Worm (Caenorhabditis elegans): ENCODE results near the gene nbet-1.
"Not testable (repeated sequence)": the region's sequence is repeated elsewhere in the genome, so short reads cannot be mapped to it uniquely, and the experiment has no call there.

nbet-1 gene

DNA sequence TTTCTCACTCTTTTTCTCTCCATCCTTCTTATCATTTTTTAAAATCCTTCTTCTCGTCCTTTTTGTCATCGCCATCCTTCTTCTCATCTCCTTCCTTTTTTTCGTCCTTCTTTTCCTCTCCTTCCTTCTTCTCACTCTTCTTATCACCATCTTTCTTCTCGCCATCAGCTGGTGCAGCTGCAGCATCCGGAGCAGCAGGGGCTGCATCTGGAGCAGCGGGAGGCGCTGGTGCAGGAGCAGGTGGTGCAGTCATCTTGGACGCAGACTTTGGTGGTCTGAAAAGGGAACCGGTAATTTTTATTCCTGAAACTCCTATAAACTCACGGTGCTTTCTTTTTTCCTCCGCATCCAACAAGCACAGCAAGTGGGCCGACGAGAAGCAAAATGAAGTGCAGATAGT is 12.4 kb downstream of the nbet-1 start:
- TF ChIP-seq klf-2 (GFP tag; conservative IDR thresholded peaks at IDR 0.05), result no peak
- TF ChIP-seq T22C8.4 (GFP tag; IDR thresholded peaks at IDR 0.05), result no peak
- TF ChIP-seq ztf-29 (GFP tag; IDR thresholded peaks at IDR 0.05), result no peak
- no peak for TF ChIP-seq cog-1 (tag; optimal IDR thresholded peaks at IDR 0.05)
- TF ChIP-seq tab-1 (GFP tag; IDR thresholded peaks at IDR 0.05), result no peak

DNA sequence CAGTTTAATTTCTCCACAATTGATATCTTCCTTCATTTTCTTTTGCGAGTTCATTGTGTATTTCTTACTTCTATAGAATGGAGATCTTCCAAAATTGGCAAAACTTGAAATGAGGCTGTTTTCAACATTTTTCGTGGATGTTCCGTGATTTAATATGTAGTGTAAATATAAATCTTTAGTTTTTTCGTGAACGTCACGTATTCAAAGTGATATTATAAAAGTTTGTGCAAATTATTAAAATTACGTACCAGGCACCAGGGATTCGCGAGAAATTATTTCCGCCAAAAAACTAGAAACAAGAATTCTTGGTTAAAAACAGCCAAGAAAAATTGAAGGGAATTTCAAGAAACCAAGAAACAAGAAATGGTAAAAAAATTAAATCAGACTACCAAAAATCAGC is 14.9 kb downstream of the nbet-1 start, which contains the start of gene Y59E9AL.8:
Gene Y59E9AL.8, minus strand, starts transcription at position 101 of the 400 bp plus-strand sequence.
- TF ChIP-seq T22C8.4 (GFP tag; IDR thresholded peaks at IDR 0.05) (no peak), flt-1 (GFP tag; IDR thresholded peaks at IDR 0.05) (no peak), cog-1 (tag; optimal IDR thresholded peaks at IDR 0.05) (no peak), klf-2 (GFP tag; conservative IDR thresholded peaks at IDR 0.05) (no peak), tab-1 (GFP tag; IDR thresholded peaks at IDR 0.05) (no peak), ztf-23 (GFP tag; IDR thresholded peaks at IDR 0.05) (no peak), ref-1 (GFP tag; conservative IDR thresholded peaks at IDR 0.05) (no peak), ztf-29 (GFP tag; IDR thresholded peaks at IDR 0.05) (no peak), med-1 (GFP tag; optimal IDR thresholded peaks at IDR 0.05; ENCODE audit: insufficient read depth) (no peak)

DNA sequence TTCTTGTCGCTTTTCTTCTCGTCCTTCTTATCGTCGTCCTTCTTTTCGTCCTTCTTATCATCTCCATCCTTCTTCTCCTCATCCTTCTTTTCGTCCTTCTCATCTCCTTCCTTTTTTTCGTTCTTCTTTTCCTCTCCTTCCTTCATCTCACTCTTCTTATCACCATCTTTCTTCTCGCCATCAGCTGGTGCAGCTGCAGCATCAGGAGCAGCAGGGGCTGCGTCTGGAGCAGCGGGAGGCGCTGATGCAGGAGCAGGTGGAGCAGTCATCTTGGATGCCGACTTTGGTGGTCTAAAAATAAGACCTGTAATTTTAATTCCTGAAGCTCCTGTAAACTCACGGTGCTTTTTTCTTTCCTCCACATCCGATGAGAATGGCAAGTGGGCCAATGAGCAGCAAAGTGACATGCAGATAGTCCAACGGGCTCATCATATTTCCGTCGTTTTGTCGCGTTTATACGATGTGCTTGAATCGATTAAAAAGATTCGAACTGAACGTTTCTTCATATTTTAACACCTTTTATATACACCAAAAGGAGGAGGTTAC is 16.0 kb downstream of the nbet-1 start, which contains the start of gene cylc-1:
Gene cylc-1, minus strand, starts transcription at position 496 of the 546 bp plus-strand sequence.
- TF ChIP-seq ztf-29 (GFP tag; IDR thresholded peaks at IDR 0.05); ref-1 (GFP tag; conservative IDR thresholded peaks at IDR 0.05); med-1 (GFP tag; optimal IDR thresholded peaks at IDR 0.05; ENCODE audit: insufficient read depth): not testable (repeated sequence)

DNA sequence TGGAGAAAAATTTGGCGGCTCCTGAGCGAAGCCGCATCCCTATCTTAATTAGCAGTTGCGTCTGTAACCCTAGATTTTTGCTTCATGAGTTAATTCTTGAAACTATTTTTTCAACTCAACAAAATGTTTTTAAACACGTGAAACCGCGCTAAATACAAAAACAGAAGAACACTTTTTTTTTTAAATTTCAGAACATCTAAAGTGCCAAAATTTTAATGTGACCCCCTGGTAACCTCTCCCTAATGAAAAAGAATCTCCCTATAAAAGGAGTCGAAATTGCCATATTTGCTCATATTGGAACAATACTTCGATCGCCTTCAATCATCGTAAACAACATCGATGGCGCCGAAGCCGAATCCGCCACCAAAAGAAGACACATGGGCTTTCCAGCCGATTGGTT is 17.3 kb downstream of the nbet-1 start, which contains the start of gene nsph-4.1:
Gene nsph-4.1, plus strand, starts transcription at position 301 of the 400 bp plus-strand sequence.
- TF ChIP-seq cog-1 (tag; optimal IDR thresholded peaks at IDR 0.05); med-1 (GFP tag; optimal IDR thresholded peaks at IDR 0.05; ENCODE audit: insufficient read depth); flt-1 (GFP tag; IDR thresholded peaks at IDR 0.05): not testable (repeated sequence)

DNA sequence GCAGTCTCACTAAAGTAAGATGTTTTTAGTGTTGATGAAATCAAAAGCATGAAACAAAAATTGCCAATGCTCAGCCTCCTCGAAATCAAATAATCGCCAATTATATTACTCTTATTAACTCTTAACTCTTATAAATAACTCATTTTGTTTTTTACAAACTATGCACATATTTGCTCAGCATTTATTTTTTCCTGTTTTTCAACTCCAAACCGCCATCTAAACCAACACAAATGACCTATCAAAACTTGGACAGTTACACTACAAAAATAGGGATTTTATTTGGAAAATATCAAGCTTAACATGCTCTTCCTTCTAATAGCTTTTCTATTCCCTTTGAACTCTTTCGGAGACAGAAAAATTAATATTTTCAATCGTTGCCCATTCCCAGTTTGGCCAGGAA is 19.3 kb downstream of the nbet-1 start, which contains the start of gene thn-6:
Gene thn-6, plus strand, starts transcription at position 301 of the 400 bp plus-strand sequence.
- TF ChIP-seq ztf-29 (GFP tag; IDR thresholded peaks at IDR 0.05), result no peak
- no peak for TF ChIP-seq tab-1 (GFP tag; IDR thresholded peaks at IDR 0.05)
- TF ChIP-seq ztf-23 (GFP tag; IDR thresholded peaks at IDR 0.05), result no peak
- TF ChIP-seq cog-1 (tag; optimal IDR thresholded peaks at IDR 0.05), result no peak
- TF ChIP-seq ref-1 (GFP tag; conservative IDR thresholded peaks at IDR 0.05), result no peak
- no peak for TF ChIP-seq flt-1 (GFP tag; IDR thresholded peaks at IDR 0.05)
- no peak for TF ChIP-seq med-1 (GFP tag; optimal IDR thresholded peaks at IDR 0.05; ENCODE audit: insufficient read depth)
- no peak for TF ChIP-seq klf-2 (GFP tag; conservative IDR thresholded peaks at IDR 0.05)
- no peak for TF ChIP-seq T22C8.4 (GFP tag; IDR thresholded peaks at IDR 0.05)

DNA sequence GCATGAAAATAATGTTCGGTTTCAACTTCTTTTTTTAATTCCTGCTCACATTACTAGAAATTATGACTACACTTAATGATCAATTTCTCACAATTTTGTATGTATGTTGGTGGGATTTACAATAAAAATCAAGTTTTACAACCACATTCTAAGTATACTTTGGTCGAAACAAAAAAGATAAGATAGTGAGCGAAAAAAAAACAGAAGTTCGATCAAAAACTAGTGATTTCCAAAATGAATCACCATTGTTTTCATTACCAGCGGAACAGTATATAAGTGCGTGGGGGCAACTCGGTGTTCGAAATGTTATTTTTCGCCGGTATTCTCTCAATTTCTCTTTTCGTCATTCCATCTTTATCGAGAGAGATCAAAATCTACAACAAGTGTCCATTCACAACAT is 21.2 kb downstream of the nbet-1 start, which contains the start of gene thn-5:
Gene thn-5, plus strand, starts transcription at position 301 of the 400 bp plus-strand sequence.
- TF ChIP-seq ztf-23 (GFP tag; IDR thresholded peaks at IDR 0.05), result no peak
- no peak for TF ChIP-seq cog-1 (tag; optimal IDR thresholded peaks at IDR 0.05)
- TF ChIP-seq ref-1 (GFP tag; conservative IDR thresholded peaks at IDR 0.05), result no peak
- TF ChIP-seq ztf-29 (GFP tag; IDR thresholded peaks at IDR 0.05), result no peak
- TF ChIP-seq T22C8.4 (GFP tag; IDR thresholded peaks at IDR 0.05), result no peak
- TF ChIP-seq klf-2 (GFP tag; conservative IDR thresholded peaks at IDR 0.05), result no peak
- no peak for TF ChIP-seq med-1 (GFP tag; optimal IDR thresholded peaks at IDR 0.05; ENCODE audit: insufficient read depth)
- TF ChIP-seq flt-1 (GFP tag; IDR thresholded peaks at IDR 0.05), result no peak
- no peak for TF ChIP-seq tab-1 (GFP tag; IDR thresholded peaks at IDR 0.05)

DNA sequence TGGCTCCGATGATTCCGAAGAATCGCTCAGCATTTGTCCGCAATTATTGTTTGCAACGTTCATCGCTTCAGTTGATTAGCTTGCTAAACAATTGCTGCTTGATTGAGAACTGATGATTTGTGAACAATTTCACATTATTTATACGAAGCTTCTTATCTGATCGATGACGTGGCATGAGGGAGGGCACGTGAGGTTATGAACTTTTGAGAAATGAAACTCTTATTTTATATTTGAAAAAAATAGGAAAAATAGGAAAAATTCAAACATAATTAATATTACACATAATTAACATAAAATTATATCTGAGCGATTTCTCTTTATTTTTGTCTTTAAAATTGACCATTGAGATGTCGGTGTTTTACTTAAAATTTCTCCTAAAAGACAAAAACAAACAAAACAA is 45.4 kb downstream of the nbet-1 start, which contains the start of gene F36H12.10:
Gene F36H12.10, minus strand, starts transcription at position 101 of the 400 bp plus-strand sequence.
- not testable (repeated sequence) for TF ChIP-seq med-1 (GFP tag; optimal IDR thresholded peaks at IDR 0.05; ENCODE audit: insufficient read depth); ref-1 (GFP tag; conservative IDR thresholded peaks at IDR 0.05); flt-1 (GFP tag; IDR thresholded peaks at IDR 0.05)

DNA sequence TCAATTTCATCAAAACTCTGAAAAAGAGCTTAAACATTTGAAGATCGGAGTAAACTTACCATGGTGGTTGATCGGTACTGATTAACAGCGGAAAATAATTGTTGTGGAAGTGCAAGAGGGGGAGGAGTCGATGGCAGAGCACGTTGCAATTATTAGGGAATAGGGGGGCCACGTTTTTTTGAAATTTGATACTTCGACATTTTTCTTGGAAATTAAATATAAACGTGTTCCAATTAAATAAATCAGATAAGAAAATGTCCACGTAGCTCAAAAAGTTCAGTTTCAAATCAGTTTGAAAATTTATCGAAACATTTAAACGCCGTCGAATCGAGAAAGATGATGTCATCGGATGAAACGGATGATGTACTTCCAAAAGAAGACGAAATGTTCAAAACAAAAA is 47.4 kb downstream of the nbet-1 start, which contains the start of gene F36H12.9:
Gene F36H12.9, plus strand, starts transcription at position 301 of the 400 bp plus-strand sequence.
- not testable (repeated sequence) for TF ChIP-seq klf-2 (GFP tag; conservative IDR thresholded peaks at IDR 0.05); cog-1 (tag; optimal IDR thresholded peaks at IDR 0.05); tab-1 (GFP tag; IDR thresholded peaks at IDR 0.05)

DNA sequence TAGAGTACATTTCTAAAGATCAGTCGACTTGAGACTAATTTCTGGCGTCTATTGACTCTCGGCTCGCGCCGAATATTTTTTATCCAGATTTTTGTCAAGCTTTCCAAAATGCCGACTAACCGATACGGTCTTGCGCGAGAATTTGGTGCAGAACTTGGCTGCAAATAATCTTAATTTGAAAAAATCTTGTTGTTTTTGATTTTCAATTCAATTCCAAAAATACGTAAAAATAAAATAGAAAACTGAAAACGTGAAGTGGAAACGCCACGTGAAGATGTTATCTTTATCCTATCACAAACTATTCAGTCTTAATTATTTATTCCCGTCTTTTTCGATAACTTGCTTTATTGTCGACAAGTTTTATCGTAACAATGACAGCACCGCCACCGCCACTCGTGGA is 49.1 kb downstream of the nbet-1 start, which contains the start of gene ttbk-2.1:
Gene ttbk-2.1, plus strand, starts transcription at position 301 of the 400 bp plus-strand sequence.
- TF ChIP-seq T22C8.4 (GFP tag; IDR thresholded peaks at IDR 0.05); cog-1 (tag; optimal IDR thresholded peaks at IDR 0.05); tab-1 (GFP tag; IDR thresholded peaks at IDR 0.05): not testable (repeated sequence)

DNA sequence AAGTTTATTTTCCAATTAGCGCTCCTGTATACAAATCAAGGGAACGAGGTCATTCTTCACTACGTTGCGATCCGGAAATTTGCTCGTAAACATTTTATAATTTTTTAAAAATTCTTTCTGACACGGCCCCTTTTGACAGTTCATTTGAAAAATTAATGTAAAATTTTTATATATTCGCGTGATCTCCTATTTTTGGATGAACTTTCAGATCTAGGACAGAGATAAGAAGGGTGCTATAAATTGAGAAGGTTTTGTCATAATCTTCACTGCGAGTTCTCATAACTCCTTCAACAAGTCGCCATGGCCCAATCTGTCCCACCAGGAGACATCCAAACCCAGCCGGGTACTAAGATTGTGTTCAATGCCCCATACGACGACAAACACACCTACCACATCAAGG is 51.0 kb downstream of the nbet-1 start, which contains the start of gene msp-19:
Gene msp-19, plus strand, starts transcription at position 301 of the 400 bp plus-strand sequence.
- TF ChIP-seq tab-1 (GFP tag; IDR thresholded peaks at IDR 0.05); med-1 (GFP tag; optimal IDR thresholded peaks at IDR 0.05; ENCODE audit: insufficient read depth); klf-2 (GFP tag; conservative IDR thresholded peaks at IDR 0.05): not testable (repeated sequence)
